Worm (Caenorhabditis elegans): ENCODE measurements around the gene gsto-2.

DNA sequence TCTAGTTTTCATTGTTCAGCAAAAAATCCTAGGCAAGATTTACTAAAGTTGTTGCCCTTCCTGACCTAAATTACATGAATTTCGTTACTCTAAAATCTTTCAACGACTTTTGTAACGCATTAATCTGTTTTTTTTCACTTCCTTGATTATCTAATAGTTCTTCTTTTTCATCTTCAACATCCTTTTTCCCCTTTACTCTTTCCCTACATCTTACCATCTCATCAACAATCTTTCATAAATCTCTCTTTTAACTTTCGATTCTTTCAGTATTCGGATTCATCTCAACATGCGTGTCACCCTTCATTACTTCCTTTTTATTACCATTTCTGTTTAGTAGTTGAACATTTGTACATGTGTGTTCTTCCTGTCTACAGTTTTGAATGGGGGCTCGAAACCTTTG is 19.3 kb downstream of the gsto-2 start:
- TF ChIP-seq ham-2 (GFP tag; optimal IDR thresholded peaks at IDR 0.05) (no peak), drap-1 (GFP tag; optimal IDR thresholded peaks at IDR 0.05) (no peak), nhr-12 (tag; optimal IDR thresholded peaks at IDR 0.05) (no peak), nhr-76 (tag; optimal IDR thresholded peaks at IDR 0.05) (no peak), elt-3 (tag; optimal IDR thresholded peaks at IDR 0.05) (no peak), mep-1 (tag; optimal IDR thresholded peaks at IDR 0.05) (no peak), pha-4 (tag; optimal IDR thresholded peaks at IDR 0.05) (no peak), M03D4.4 (tag; optimal IDR thresholded peaks at IDR 0.05) (no peak)
